Worm (Caenorhabditis elegans) whole organism, early embryonic: Measurements from ENCODE around the gene dct-5.
A peak's percentile ranks its signal among the peaks of the same experiment; 100 is the strongest.

Source experiments
- B0310.2 ChIP-seq: sonication (generic microtip); optimal IDR thresholded peaks from 2 replicates; lab custom pipeline; 2016; ENCODE audit warnings: mild to moderate bottlenecking, missing genetic modification characterization, missing compliant biosample characterization
- F13C5.2 ChIP-seq: sonication (generic microtip); optimal IDR thresholded peaks from 2 replicates; lab custom pipeline; 2017; ENCODE audit warnings: mild to moderate bottlenecking, missing genetic modification characterization, inconsistent platforms, missing compliant biosample characterization
- aly-1 ChIP-seq: sonication (generic microtip); optimal IDR thresholded peaks from 2 replicates; lab custom pipeline; 2016; ENCODE audit warnings: missing genetic modification characterization, missing compliant biosample characterization
- ama-1 ChIP-seq: fragments of 150-350 bp; optimal IDR thresholded peaks from 2 replicates; lab custom pipeline; 2014
- ceh-13 ChIP-seq: fragments of 200-800 bp; sonication (Bioruptor generic); optimal IDR thresholded peaks from 2 replicates; lab custom pipeline; 2018; ENCODE audit warnings: mild to moderate bottlenecking, missing genetic modification characterization, missing compliant biosample characterization
- ceh-36 ChIP-seq: sonication (generic microtip); optimal IDR thresholded peaks from 2 replicates; lab custom pipeline; 2016; ENCODE audit warnings: missing genetic modification characterization, inconsistent platforms, missing compliant biosample characterization
- ets-7 ChIP-seq: sonication (generic microtip); optimal IDR thresholded peaks from 2 replicates; lab custom pipeline; 2016; ENCODE audit warnings: missing genotype, missing genetic modification characterization, missing compliant biosample characterization
- flt-1 ChIP-seq: fragments of 200-800 bp; sonication (Bioruptor generic); IDR thresholded peaks from 2 replicates; pipeline ENCODE4 v1.3.6; 2022; ENCODE audit warnings: missing genetic modification characterization, missing compliant biosample characterization
- hmbx-1 ChIP-seq: sonication (generic microtip); optimal IDR thresholded peaks from 2 replicates; lab custom pipeline; 2016; ENCODE audit warnings: mild to moderate bottlenecking, missing genetic modification characterization, missing compliant biosample characterization
- hmg-4 ChIP-seq: fragments of 200-800 bp; sonication (Bioruptor generic); optimal IDR thresholded peaks from 2 replicates; lab custom pipeline; 2018; ENCODE audit warnings: mild to moderate bottlenecking, missing genetic modification characterization, missing compliant biosample characterization
- hnd-1 ChIP-seq: sonication (generic microtip); optimal IDR thresholded peaks from 2 replicates; lab custom pipeline; 2016; ENCODE audit warnings: missing genetic modification characterization, missing compliant biosample characterization
- pes-1 ChIP-seq: fragments of 200-800 bp; sonication (Bioruptor generic); IDR thresholded peaks from 2 replicates; pipeline ENCODE4 v1.3.6; 2022; ENCODE audit warnings: missing genetic modification reagents, missing genetic modification characterization, missing compliant biosample characterization
- scrt-1 ChIP-seq: fragments of 200-800 bp; sonication (Bioruptor generic); IDR thresholded peaks from 2 replicates; pipeline ENCODE4 v1.3.6; 2022; ENCODE audit warnings: missing genetic modification characterization, missing compliant biosample characterization
- sea-1 ChIP-seq: fragments of 200-800 bp; sonication (Bioruptor generic); conservative IDR thresholded peaks from 2 replicates; pipeline ENCODE4 v1.3.6; 2022; ENCODE audit warnings: missing genetic modification characterization, missing compliant biosample characterization
- tbx-11 ChIP-seq: fragments of 200-800 bp; sonication (Bioruptor generic); IDR thresholded peaks from 2 replicates; pipeline ENCODE4 v1.3.6; 2022; ENCODE audit warnings: missing genetic modification characterization, missing compliant biosample characterization
- tbx-37 ChIP-seq: fragments of 200-800 bp; sonication (Bioruptor generic); conservative IDR thresholded peaks from 2 replicates; pipeline ENCODE4 v1.3.6; 2022; ENCODE audit warnings: missing genetic modification reagents, missing genetic modification characterization, missing compliant biosample characterization
- tra-4 ChIP-seq: sonication (generic microtip); optimal IDR thresholded peaks from 2 replicates; lab custom pipeline; 2017; ENCODE audit warnings: missing genetic modification characterization, missing compliant biosample characterization

The dct-5 gene

ce11 chrII:5412467-5412866 lies 24.3 kb downstream of the dct-5 start, which contains the start of the genes EEED8.13 and EEED8.18:
Gene EEED8.13, minus strand, starts transcription at chrII:5412567.
Gene EEED8.18, minus strand, starts transcription at chrII:5412610.
- TF ChIP-seq scrt-1 (GFP tag; lab: Robert Waterston, UW): no peak
- TF ChIP-seq hmbx-1: no peak
- no peak for TF ChIP-seq ceh-36 (tag; lab: Kevin White, UChicago)
- no peak for TF ChIP-seq aly-1 (tag; lab: Kevin White, UChicago)
- TF ChIP-seq F13C5.2 (tag; lab: Kevin White, UChicago): no peak
- no peak for TF ChIP-seq B0310.2 (tag; lab: Kevin White, UChicago)
- TF ChIP-seq ceh-13: no peak
- no peak for TF ChIP-seq tra-4 (tag; lab: Kevin White, UChicago)
- TF ChIP-seq hnd-1 (tag; lab: Kevin White, UChicago): no peak
- TF ChIP-seq sea-1 (GFP tag; lab: Robert Waterston, UW): no peak
- no peak for TF ChIP-seq ets-7 (tag; lab: Kevin White, UChicago)
- TF ChIP-seq tbx-11 (GFP tag; lab: Robert Waterston, UW): no peak
- TF ChIP-seq tbx-37 (GFP tag; lab: Robert Waterston, UW): no peak
- TF ChIP-seq pes-1: no peak
- TF ChIP-seq hmg-4 (GFP tag; lab: Kevin White, UChicago): no peak

ce11 chrII:5408924-5409323 lies 27.8 kb downstream of the dct-5 start, which contains the start of the genes EEED8.12 and EEED8.4:
Gene EEED8.12, minus strand, starts transcription at chrII:5409024.
Gene EEED8.4, plus strand, starts transcription at chrII:5409319.
- TF ChIP-seq flt-1 (GFP tag; lab: Robert Waterston, UW) (no peak), tra-4 (tag; lab: Kevin White, UChicago) (no peak), ets-7 (tag; lab: Kevin White, UChicago) (no peak)

- TF ChIP-seq hnd-1 (tag; lab: Kevin White, UChicago) (no peak), tra-4 (tag; lab: Kevin White, UChicago) (no peak), ceh-13 (no peak), hmbx-1 (no peak)
Measured at ce11 chrII:5407548-5407947, 29.2 kb downstream of the dct-5 start, which contains the start of gene clec-141. Gene clec-141, minus strand, starts transcription at chrII:5407648.

ce11 chrII:5399201-5399600 lies 37.5 kb downstream of the dct-5 start, which contains the start of gene mog-5:
Gene mog-5, plus strand, starts transcription at chrII:5399538.
- TF ChIP-seq ceh-36 (tag; lab: Kevin White, UChicago): no peak
- peak; percentile 65; the same call in 1 of the 2 replicates for TF ChIP-seq tbx-11 (GFP tag; lab: Robert Waterston, UW)
- TF ChIP-seq flt-1 (GFP tag; lab: Robert Waterston, UW): peak; percentile 65
- TF ChIP-seq hmg-4 (GFP tag; lab: Kevin White, UChicago): no peak
- no peak for TF ChIP-seq ama-1 (lab: Kevin White, UChicago)
- TF ChIP-seq aly-1 (tag; lab: Kevin White, UChicago): no peak
- peak; percentile 83 for TF ChIP-seq F13C5.2 (tag; lab: Kevin White, UChicago)
- 0 out of 2 replicates have a peak, but pooled peaks have one; percentile 55 for TF ChIP-seq sea-1 (GFP tag; lab: Robert Waterston, UW)
- TF ChIP-seq ceh-13: peak; percentile 9
- TF ChIP-seq tbx-37 (GFP tag; lab: Robert Waterston, UW): no peak
- no peak for TF ChIP-seq hmbx-1
- no peak for TF ChIP-seq tra-4 (tag; lab: Kevin White, UChicago)
- no peak; the same call in 1 of the 2 replicates for TF ChIP-seq pes-1
- no peak for TF ChIP-seq ets-7 (tag; lab: Kevin White, UChicago)
- TF ChIP-seq scrt-1 (GFP tag; lab: Robert Waterston, UW): 0 out of 2 replicates have a peak, but pooled peaks have one; percentile 46
- no peak for TF ChIP-seq hnd-1 (tag; lab: Kevin White, UChicago)
- TF ChIP-seq B0310.2 (tag; lab: Kevin White, UChicago): no peak

- TF ChIP-seq hmg-4 (GFP tag; lab: Kevin White, UChicago) (no peak), ceh-13 (no peak), hmbx-1 (no peak), scrt-1 (GFP tag; lab: Robert Waterston, UW) (no peak), ets-7 (tag; lab: Kevin White, UChicago) (no peak), B0310.2 (tag; lab: Kevin White, UChicago) (no peak), sea-1 (GFP tag; lab: Robert Waterston, UW) (no peak), F13C5.2 (tag; lab: Kevin White, UChicago) (no peak), pes-1 (no peak), tra-4 (tag; lab: Kevin White, UChicago) (no peak), tbx-37 (GFP tag; lab: Robert Waterston, UW) (no peak), ama-1 (lab: Kevin White, UChicago) (no peak), tbx-11 (GFP tag; lab: Robert Waterston, UW) (no peak), flt-1 (GFP tag; lab: Robert Waterston, UW) (no peak), hnd-1 (tag; lab: Kevin White, UChicago) (no peak), aly-1 (tag; lab: Kevin White, UChicago) (no peak)
Measured at ce11 chrII:5398779-5399178, 38.0 kb downstream of the dct-5 start, which contains the start of gene fbxl-3. Gene fbxl-3, minus strand, starts transcription at chrII:5398902.

- no peak for TF ChIP-seq flt-1 (GFP tag; lab: Robert Waterston, UW)
- no peak for TF ChIP-seq B0310.2 (tag; lab: Kevin White, UChicago)
- no peak for TF ChIP-seq F13C5.2 (tag; lab: Kevin White, UChicago)
- TF ChIP-seq ama-1 (lab: Kevin White, UChicago): no peak
- no peak for TF ChIP-seq pes-1
- TF ChIP-seq sea-1 (GFP tag; lab: Robert Waterston, UW): no peak
- TF ChIP-seq ceh-36 (tag; lab: Kevin White, UChicago): no peak
- TF ChIP-seq tbx-37 (GFP tag; lab: Robert Waterston, UW): no peak
- no peak for TF ChIP-seq hnd-1 (tag; lab: Kevin White, UChicago)
- TF ChIP-seq hmg-4 (GFP tag; lab: Kevin White, UChicago): no peak
- no peak for TF ChIP-seq tra-4 (tag; lab: Kevin White, UChicago)
Measured at ce11 chrII:5395594-5395993, 41.1 kb downstream of the dct-5 start, which contains the start of gene pink-1. Gene pink-1, minus strand, starts transcription at chrII:5395694.

- no peak for TF ChIP-seq hnd-1 (tag; lab: Kevin White, UChicago)
- no peak for TF ChIP-seq flt-1 (GFP tag; lab: Robert Waterston, UW)
- no peak for TF ChIP-seq F13C5.2 (tag; lab: Kevin White, UChicago)
- TF ChIP-seq ama-1 (lab: Kevin White, UChicago): no peak
- no peak for TF ChIP-seq scrt-1 (GFP tag; lab: Robert Waterston, UW)
- no peak for TF ChIP-seq ceh-13
- TF ChIP-seq hmg-4 (GFP tag; lab: Kevin White, UChicago): no peak
- no peak for TF ChIP-seq sea-1 (GFP tag; lab: Robert Waterston, UW)
- TF ChIP-seq tra-4 (tag; lab: Kevin White, UChicago): no peak
- TF ChIP-seq ets-7 (tag; lab: Kevin White, UChicago): no peak
- no peak for TF ChIP-seq tbx-11 (GFP tag; lab: Robert Waterston, UW)
- TF ChIP-seq ceh-36 (tag; lab: Kevin White, UChicago): no peak
- TF ChIP-seq tbx-37 (GFP tag; lab: Robert Waterston, UW): no peak
- no peak for TF ChIP-seq B0310.2 (tag; lab: Kevin White, UChicago)
- TF ChIP-seq hmbx-1: no peak
- TF ChIP-seq pes-1: no peak
- TF ChIP-seq aly-1 (tag; lab: Kevin White, UChicago): no peak
Measured at ce11 chrII:5393090-5393489, 43.6 kb downstream of the dct-5 start, which contains the start of gene brap-2. Gene brap-2, minus strand, starts transcription at chrII:5393190.
